Fruit fly (Drosophila melanogaster) whole organism, embryonic: Measurements from ENCODE around the gene CG5618.
A peak's percentile ranks its signal among the peaks of the same experiment; 100 is the strongest.

ENCODE experiments used
- Aef1 ChIP-seq: fragments of 200-800 bp; sonication (Bioruptor generic); IDR thresholded peaks from 3 replicates; pipeline ENCODE4 v1.3.6; 2022; ENCODE audit warnings: missing biosample characterization, missing genetic modification characterization
- Atf3 ChIP-seq: fragments of 200-800 bp; sonication (Bioruptor generic); optimal IDR thresholded peaks from 3 replicates; lab custom pipeline; 2016; ENCODE audit warnings: missing biosample characterization, missing genetic modification characterization
- Awh ChIP-seq: fragments of 200-800 bp; sonication (Bioruptor generic); IDR thresholded peaks from 2 replicates; pipeline ENCODE4, ENCODE4 v1.3.6; 2022; ENCODE audit warnings: missing biosample characterization, missing genetic modification characterization
- CG10462 ChIP-seq: fragments of 200-800 bp; sonication (Bioruptor generic); optimal IDR thresholded peaks from 2 replicates; lab custom pipeline; 2016; ENCODE audit warnings: missing biosample characterization, missing genetic modification characterization
- CG13296 ChIP-seq: fragments of 200-800 bp; sonication (Bioruptor generic); optimal IDR thresholded peaks from 3 replicates; lab custom pipeline; 2018; ENCODE audit warnings: missing biosample characterization, mild to moderate bottlenecking, missing genetic modification characterization
- CG13424 ChIP-seq: fragments of 200-800 bp; sonication (Bioruptor generic); optimal IDR thresholded peaks from 2 replicates; lab custom pipeline; 2019; ENCODE audit warnings: missing biosample characterization, mild to moderate bottlenecking, missing genetic modification characterization, moderate library complexity
- CG13894 ChIP-seq: fragments of 200-800 bp; sonication (Bioruptor generic); optimal IDR thresholded peaks from 3 replicates; lab custom pipeline; 2018; ENCODE audit warnings: missing biosample characterization, mild to moderate bottlenecking, missing genetic modification characterization, moderate library complexity
- CG14014 ChIP-seq: fragments of 200-800 bp; sonication (Bioruptor generic); IDR thresholded peaks from 2 replicates; pipeline ENCODE4 v1.3.6; 2022; ENCODE audit warnings: missing biosample characterization, missing genetic modification characterization
- CG16813 ChIP-seq: fragments of 200-800 bp; sonication (Bioruptor generic); IDR thresholded peaks from 3 replicates; pipeline ENCODE4 v1.3.6; 2022; ENCODE audit warnings: missing biosample characterization, missing genetic modification characterization; ENCODE audit not compliant: partially characterized antibody
- CG2202 ChIP-seq: fragments of 200-800 bp; sonication (Bioruptor generic); optimal IDR thresholded peaks from 2 replicates; lab custom pipeline; 2018; ENCODE audit warnings: missing biosample characterization, mild to moderate bottlenecking, missing genetic modification characterization
- CG3065 ChIP-seq: fragments of 200-800 bp; sonication (Bioruptor generic); optimal IDR thresholded peaks from 2 replicates; lab custom pipeline; 2016; ENCODE audit warnings: missing biosample characterization, missing genetic modification characterization
- CG31388 ChIP-seq: fragments of 200-800 bp; sonication (Bioruptor generic); optimal IDR thresholded peaks from 2 replicates; lab custom pipeline; 2016; ENCODE audit warnings: missing biosample characterization, missing genetic modification characterization
- CG3726 ChIP-seq: fragments of 200-800 bp; sonication (Bioruptor generic); IDR thresholded peaks from 3 replicates; pipeline ENCODE4, ENCODE4 v1.3.6; 2022; ENCODE audit warnings: missing biosample characterization, missing genetic modification characterization
- CG4730 ChIP-seq: fragments of 200-800 bp; sonication (Bioruptor generic); IDR thresholded peaks from 2 replicates; pipeline ENCODE4 v1.3.6; 2022; ENCODE audit warnings: missing biosample characterization, missing genetic modification characterization
- CG6689 ChIP-seq: fragments of 200-800 bp; sonication (Bioruptor generic); IDR thresholded peaks from 2 replicates; pipeline ENCODE4 v1.3.6; 2022; ENCODE audit warnings: missing biosample characterization, missing genetic modification characterization
- CG7556 ChIP-seq: fragments of 200-800 bp; sonication (Bioruptor generic); optimal IDR thresholded peaks from 2 replicates; lab custom pipeline; 2017; ENCODE audit warnings: missing biosample characterization, mild to moderate bottlenecking, missing genetic modification characterization
- CG8089 ChIP-seq: fragments of 200-800 bp; sonication (Bioruptor generic); optimal IDR thresholded peaks from 3 replicates; lab custom pipeline; 2016; ENCODE audit warnings: missing biosample characterization, missing genetic modification characterization
- CG9876 ChIP-seq: fragments of 200-800 bp; sonication (Bioruptor generic); optimal IDR thresholded peaks from 2 replicates; lab custom pipeline; 2016; ENCODE audit warnings: missing biosample characterization, missing genetic modification characterization
- Deaf1 ChIP-seq: fragments of 200-800 bp; optimal IDR thresholded peaks from 3 replicates; lab custom pipeline; 2019; ENCODE audit warnings: missing biosample characterization, mild to moderate bottlenecking, missing genetic modification characterization, moderate library complexity
- Gug ChIP-seq: fragments of 200-800 bp; sonication (Bioruptor generic); IDR thresholded peaks from 4 replicates; pipeline ENCODE4 v1.3.6; 2022; ENCODE audit warnings: missing biosample characterization, missing genetic modification characterization
- Hand ChIP-seq: fragments of 200-800 bp; sonication (Bioruptor generic); optimal IDR thresholded peaks from 2 replicates; lab custom pipeline; 2017; ENCODE audit warnings: mild to moderate bottlenecking, missing biosample characterization, missing genetic modification reagents, missing genetic modification characterization
- Lhr ChIP-seq: fragments of 200-800 bp; sonication (Bioruptor generic); optimal IDR thresholded peaks from 3 replicates; lab custom pipeline; 2017; ENCODE audit warnings: mild to moderate bottlenecking, missing biosample characterization, missing genetic modification reagents, missing genetic modification characterization
- Mes4 ChIP-seq: fragments of 200-800 bp; sonication (Bioruptor generic); optimal IDR thresholded peaks from 2 replicates; lab custom pipeline; 2016; ENCODE audit warnings: missing biosample characterization, missing genetic modification characterization
- Oaz ChIP-seq: fragments of 200-800 bp; sonication (Bioruptor generic); IDR thresholded peaks from 2 replicates; pipeline ENCODE4 v1.3.6; 2022; ENCODE audit warnings: missing biosample characterization, missing genetic modification characterization
- PHDP ChIP-seq: fragments of 200-800 bp; sonication (Bioruptor generic); optimal IDR thresholded peaks from 3 replicates; lab custom pipeline; 2018; ENCODE audit warnings: missing biosample characterization, mild to moderate bottlenecking, missing genetic modification characterization, moderate library complexity
- Six4 ChIP-seq: fragments of 200-800 bp; sonication (Bioruptor generic); optimal IDR thresholded peaks from 2 replicates; lab custom pipeline; 2016; ENCODE audit warnings: missing biosample characterization, missing genetic modification characterization
- ab ChIP-seq: fragments of 200-800 bp; sonication (Bioruptor generic); optimal IDR thresholded peaks from 2 replicates; lab custom pipeline; 2016; ENCODE audit warnings: missing biosample characterization, missing genetic modification characterization
- ase ChIP-seq: fragments of 200-800 bp; sonication (Bioruptor generic); IDR thresholded peaks from 3 replicates; pipeline ENCODE4 v1.3.6; 2022; ENCODE audit warnings: missing biosample characterization, missing genetic modification characterization
- caup ChIP-seq: fragments of 200-800 bp; sonication (Bioruptor generic); optimal IDR thresholded peaks from 3 replicates; lab custom pipeline; 2017; ENCODE audit warnings: missing biosample characterization, mild to moderate bottlenecking, missing genetic modification characterization, moderate library complexity; ENCODE audit not compliant: severe bottlenecking
- ci ChIP-seq: fragments of 200-800 bp; sonication (Bioruptor generic); IDR thresholded peaks from 3 replicates; pipeline ENCODE4 v1.3.6; 2022; ENCODE audit warnings: missing biosample characterization, missing genetic modification characterization
- crol ChIP-seq: fragments of 200-800 bp; sonication (Bioruptor generic); IDR thresholded peaks from 2 replicates; pipeline ENCODE4 v1.3.6; 2022; ENCODE audit warnings: missing biosample characterization, missing genetic modification characterization
- danr ChIP-seq: fragments of 200-800 bp; sonication (Bioruptor generic); IDR thresholded peaks from 2 replicates; pipeline ENCODE4 v1.3.6; 2022; ENCODE audit warnings: missing biosample characterization, missing genetic modification characterization
- disco-r ChIP-seq: fragments of 200-800 bp; sonication (Bioruptor generic); optimal IDR thresholded peaks from 2 replicates; lab custom pipeline; 2016; ENCODE audit warnings: missing biosample characterization, missing genetic modification characterization
- dmrt99B ChIP-seq: fragments of 200-800 bp; sonication (Bioruptor generic); optimal IDR thresholded peaks from 2 replicates; lab custom pipeline; 2018; ENCODE audit warnings: missing biosample characterization, mild to moderate bottlenecking, missing genetic modification characterization, moderate library complexity
- gce ChIP-seq: fragments of 200-800 bp; sonication (Bioruptor generic); IDR thresholded peaks from 3 replicates; pipeline ENCODE4 v1.3.6; 2022; ENCODE audit warnings: missing biosample characterization, missing genetic modification characterization
- gem ChIP-seq: fragments of 200-800 bp; sonication (Bioruptor generic); optimal IDR thresholded peaks from 2 replicates; lab custom pipeline; 2019; ENCODE audit warnings: missing biosample characterization, mild to moderate bottlenecking, missing genetic modification characterization, moderate library complexity
- gsb-n ChIP-seq: fragments of 200-800 bp; sonication (Bioruptor generic); optimal IDR thresholded peaks from 3 replicates; lab custom pipeline; 2018; ENCODE audit warnings: missing biosample characterization, mild to moderate bottlenecking, missing genetic modification characterization
- hbn ChIP-seq: fragments of 200-800 bp; sonication (Bioruptor generic); IDR thresholded peaks from 2 replicates; pipeline ENCODE4 v1.3.6; 2022; ENCODE audit warnings: missing biosample characterization, missing genetic modification characterization; ENCODE audit not compliant: partially characterized antibody
- ind ChIP-seq: fragments of 200-800 bp; sonication (Bioruptor generic); optimal IDR thresholded peaks from 3 replicates; lab custom pipeline; 2016; ENCODE audit warnings: missing biosample characterization, missing genetic modification characterization
- jumu ChIP-seq: fragments of 200-800 bp; sonication (Bioruptor generic); optimal IDR thresholded peaks from 3 replicates; lab custom pipeline; 2016; ENCODE audit warnings: missing biosample characterization, missing genetic modification characterization
- kni ChIP-seq: fragments of 200-800 bp; sonication (Bioruptor generic); optimal IDR thresholded peaks from 3 replicates; lab custom pipeline; 2017; ENCODE audit warnings: mild to moderate bottlenecking, missing biosample characterization, missing genetic modification reagents, missing genetic modification characterization
- lab ChIP-seq: fragments of 200-800 bp; sonication (Bioruptor generic); optimal IDR thresholded peaks from 3 replicates; lab custom pipeline; 2017; ENCODE audit warnings: missing biosample characterization, missing genetic modification characterization, mild to moderate bottlenecking, moderate library complexity, missing genetic modification reagents
- nerfin-1 ChIP-seq: fragments of 200-800 bp; sonication (Bioruptor generic); optimal IDR thresholded peaks from 3 replicates; lab custom pipeline; 2019; ENCODE audit warnings: missing biosample characterization, mild to moderate bottlenecking, missing genetic modification characterization, moderate library complexity
- oc ChIP-seq: fragments of 200-800 bp; sonication (Bioruptor generic); optimal IDR thresholded peaks from 2 replicates; lab custom pipeline; 2018; ENCODE audit warnings: missing biosample characterization, mild to moderate bottlenecking, missing genetic modification characterization, moderate library complexity
- pum ChIP-seq: fragments of 200-800 bp; sonication (Bioruptor generic); optimal IDR thresholded peaks from 2 replicates; lab custom pipeline; 2016; ENCODE audit warnings: missing biosample characterization, missing genetic modification characterization
- scrt ChIP-seq: fragments of 200-800 bp; sonication (Bioruptor generic); optimal IDR thresholded peaks from 2 replicates; lab custom pipeline; 2018; ENCODE audit warnings: missing biosample characterization, mild to moderate bottlenecking, missing genetic modification characterization, moderate library complexity
- seq ChIP-seq: fragments of 200-800 bp; sonication (Bioruptor generic); IDR thresholded peaks from 2 replicates; pipeline ENCODE4 v1.3.6; 2022; ENCODE audit warnings: missing biosample characterization, missing genetic modification characterization
- sim ChIP-seq: fragments of 200-800 bp; sonication (Bioruptor generic); IDR thresholded peaks from 2 replicates; pipeline ENCODE4 v1.3.6; 2022; ENCODE audit warnings: missing biosample characterization, missing genetic modification characterization
- tx ChIP-seq: fragments of 200-800 bp; sonication (Bioruptor generic); optimal IDR thresholded peaks from 2 replicates; lab custom pipeline; 2016; ENCODE audit warnings: missing biosample characterization, missing genetic modification characterization
- yki ChIP-seq: fragments of >200 bp; optimal IDR thresholded peaks from 3 replicates; lab custom pipeline; 2018
- zfh1 ChIP-seq: fragments of 200-800 bp; sonication (Bioruptor generic); IDR thresholded peaks from 3 replicates; pipeline ENCODE4 v1.3.6; 2022; ENCODE audit warnings: missing biosample characterization, missing genetic modification characterization

CG5618 gene

dm6 chr3L:20399550-20400109 is 46.4 kb downstream of the CG5618 start (continued):
- TF ChIP-seq Six4 (peak; percentile 80), Oaz (GFP tag; lab: Robert Waterston, UW) (peak; percentile 69), CG7556 (GFP tag; lab: Kevin White, UChicago) (peak; percentile 89), scrt (GFP tag; lab: Kevin White, UChicago) (peak; percentile 73), ab (GFP tag; lab: Kevin White, UChicago) (peak; percentile 82), ase (GFP tag; lab: Robert Waterston, UW) (peak; percentile 76; the same call in 2 of the 3 replicates), ind (peak; percentile 88), Awh (GFP tag; lab: Robert Waterston, UW) (peak; percentile 84), seq (peak; percentile 84), CG14014 (GFP tag; lab: Robert Waterston, UW) (peak; percentile 85), hbn (GFP tag; lab: Robert Waterston, UW) (no peak), CG9876 (GFP tag; lab: Kevin White, UChicago) (peak; percentile 62), CG8089 (peak; percentile 67), ci (peak; percentile 76), CG13296 (GFP tag; lab: Kevin White, UChicago) (peak; percentile 92), gsb-n (tag; lab: Kevin White, UChicago) (peak; percentile 76), PHDP (tag; lab: Kevin White, UChicago) (peak; percentile 92), jumu (peak; percentile 52), Lhr (GFP tag; lab: Kevin White, UChicago) (peak; percentile 40), pum (GFP tag; lab: Kevin White, UChicago) (peak; percentile 56), sim (peak; percentile 24; the same call in 1 of the 2 replicates), kni (GFP tag; lab: Kevin White, UChicago) (peak; percentile 37), gce (GFP tag; lab: Robert Waterston, UW) (peak; percentile 69; the same call in 2 of the 3 replicates), CG10462 (GFP tag; lab: Kevin White, UChicago) (peak; percentile 80), CG2202 (tag; lab: Kevin White, UChicago) (peak; percentile 63), CG13894 (tag; lab: Kevin White, UChicago) (peak; percentile 79), disco-r (GFP tag; lab: Kevin White, UChicago) (peak; percentile 52), crol (GFP tag; lab: Robert Waterston, UW) (no peak), danr (peak; percentile 62), CG6689 (GFP tag; lab: Robert Waterston, UW) (peak; percentile 88), CG16813 (GFP tag; lab: Robert Waterston, UW) (no peak), Gug (GFP tag; lab: Robert Waterston, UW) (peak; percentile 87), dmrt99B (peak; percentile 94), CG31388 (GFP tag; lab: Kevin White, UChicago) (peak; percentile 58), yki (lab: Kevin White, UChicago) (no peak), Mes4 (GFP tag; lab: Kevin White, UChicago) (peak; percentile 62), Deaf1 (peak; percentile 73), oc (peak; percentile 85), gem (tag; lab: Kevin White, UChicago) (peak; percentile 93), nerfin-1 (tag; lab: Kevin White, UChicago) (peak; percentile 87), Atf3 (GFP tag; lab: Kevin White, UChicago) (peak; percentile 69), CG4730 (GFP tag; lab: Robert Waterston, UW) (peak; percentile 73), zfh1 (GFP tag; lab: Robert Waterston, UW) (peak; percentile 82), CG3065 (GFP tag; lab: Kevin White, UChicago) (peak; percentile 77), Aef1 (GFP tag; lab: Robert Waterston, UW) (peak; percentile 77), CG13424 (tag; lab: Kevin White, UChicago) (peak; percentile 94), caup (GFP tag; lab: Kevin White, UChicago) (peak; percentile 85), tx (GFP tag; lab: Kevin White, UChicago) (peak; percentile 74), CG3726 (peak; percentile 68; the same call in 1 of the 3 replicates), lab (GFP tag; lab: Kevin White, UChicago) (peak; percentile 92), Hand (GFP tag; lab: Kevin White, UChicago) (peak; percentile 84)
